Worm (Caenorhabditis elegans) whole organism, L1 larva: ENCODE results near the gene klp-13.

Experiments used
- C04F5.9 ChIP-seq: sonication (generic microtip); optimal IDR thresholded peaks from 2 replicates; lab custom pipeline; 2016; ENCODE audit warnings: missing genetic modification characterization, missing compliant biosample characterization
- C34B4.2 ChIP-seq: sonication (generic microtip); optimal IDR thresholded peaks from 2 replicates; lab custom pipeline; 2017; ENCODE audit warnings: mild to moderate bottlenecking, missing genetic modification characterization, missing compliant biosample characterization
- F16B12.6 ChIP-seq: fragments of 150-350 bp; optimal IDR thresholded peaks from 2 replicates; lab custom pipeline; 2014; ENCODE audit warnings: missing biosample characterization, missing genetic modification characterization
- Y116A8C.19 ChIP-seq: sonication (generic microtip); optimal IDR thresholded peaks from 2 replicates; lab custom pipeline; 2016; ENCODE audit warnings: missing compliant biosample characterization, missing genetic modification characterization, borderline replicate concordance
- alr-1 ChIP-seq: fragments of 200-800 bp; sonication (Bioruptor generic); optimal IDR thresholded peaks from 2 replicates; lab custom pipeline; 2018; ENCODE audit warnings: borderline replicate concordance, mild to moderate bottlenecking, missing genetic modification characterization, missing compliant biosample characterization
- aly-2 ChIP-seq: fragments of 150-350 bp; optimal IDR thresholded peaks from 2 replicates; lab custom pipeline; 2014; ENCODE audit warnings: missing biosample characterization, missing genetic modification characterization
- ceh-63 ChIP-seq: fragments of 200-800 bp; sonication (Bioruptor generic); optimal IDR thresholded peaks from 2 replicates; lab custom pipeline; 2018; ENCODE audit warnings: mild to moderate bottlenecking, missing genetic modification characterization, missing compliant biosample characterization
- ceh-82 ChIP-seq, 3 experiments: fragments of 150-350 bp in 1 of 3; sonication (generic microtip) in 2 of 3; optimal IDR thresholded peaks; 2 replicates each; lab custom pipeline; 2014 to 2017; ENCODE audit warnings: missing biosample characterization in 3 of 3, missing genetic modification characterization in 3 of 3
- ceh-88 ChIP-seq: fragments of 200-800 bp; sonication (Bioruptor generic); IDR thresholded peaks from 2 replicates; pipeline ENCODE4 v1.3.6; 2022; ENCODE audit warnings: missing genetic modification characterization, missing compliant biosample characterization
- ceh-90 ChIP-seq: sonication (generic microtip); optimal IDR thresholded peaks from 2 replicates; lab custom pipeline; 2016; ENCODE audit warnings: missing genetic modification characterization, missing compliant biosample characterization
- ces-1 ChIP-seq: fragments of 150-350 bp; optimal IDR thresholded peaks from 2 replicates; lab custom pipeline; 2014; ENCODE audit warnings: missing biosample characterization, missing genetic modification reagents, missing genetic modification characterization
- dpl-1 ChIP-seq, 3 experiments: fragments of 150-350 bp in 2 of 3; sonication (generic microtip) in 1 of 3; optimal IDR thresholded peaks; 2 replicates each; lab custom pipeline; 2014 to 2017; ENCODE audit warnings: missing biosample characterization in 3 of 3, missing genetic modification characterization in 3 of 3, missing genetic modification reagents in 3 of 3
- dsc-1 ChIP-seq: sonication (generic microtip); optimal IDR thresholded peaks from 2 replicates; lab custom pipeline; 2016; ENCODE audit warnings: mild to moderate bottlenecking, missing genetic modification characterization, missing compliant biosample characterization
- egl-13 ChIP-seq: sonication (generic microtip); optimal IDR thresholded peaks from 2 replicates; lab custom pipeline; 2016; ENCODE audit warnings: missing genotype, missing genetic modification reagents, missing genetic modification characterization, missing compliant biosample characterization
- elt-2 ChIP-seq: sonication (generic microtip); optimal IDR thresholded peaks from 2 replicates; lab custom pipeline; 2016; ENCODE audit warnings: missing genetic modification characterization, mild to moderate bottlenecking, inconsistent platforms, missing compliant biosample characterization, missing genetic modification reagents
- ets-5 ChIP-seq: fragments of 200-800 bp; sonication (Bioruptor generic); IDR thresholded peaks from 2 replicates; pipeline ENCODE4 v1.3.6; 2022; ENCODE audit warnings: missing genetic modification characterization, missing compliant biosample characterization
- fkh-10 ChIP-seq: sonication (generic microtip); optimal IDR thresholded peaks from 2 replicates; lab custom pipeline; 2017; ENCODE audit warnings: missing biosample characterization, missing genetic modification reagents, missing genetic modification characterization
- fkh-4 ChIP-seq: sonication (generic microtip); optimal IDR thresholded peaks from 2 replicates; lab custom pipeline; 2016; ENCODE audit warnings: missing compliant biosample characterization, missing genetic modification characterization, borderline replicate concordance
- hlh-17 ChIP-seq: fragments of 200-800 bp; sonication (Bioruptor generic); optimal IDR thresholded peaks from 2 replicates; lab custom pipeline; 2018; ENCODE audit warnings: missing genetic modification characterization, mild to moderate bottlenecking, missing compliant biosample characterization, moderate library complexity, borderline replicate concordance
- hlh-4 ChIP-seq: sonication (generic microtip); optimal IDR thresholded peaks from 2 replicates; lab custom pipeline; 2016; ENCODE audit warnings: mild to moderate bottlenecking, missing genetic modification characterization, missing compliant biosample characterization
- isw-1 ChIP-seq: fragments of 200-800 bp; sonication (Bioruptor generic); IDR thresholded peaks from 2 replicates; pipeline ENCODE4 v1.3.6; 2022; ENCODE audit warnings: missing genetic modification characterization, missing compliant biosample characterization
- jun-1 ChIP-seq: fragments of 150-350 bp; optimal IDR thresholded peaks from 2 replicates; lab custom pipeline; 2014; ENCODE audit warnings: missing biosample characterization, missing genetic modification reagents, missing genetic modification characterization
- lin-14 ChIP-seq: fragments of 200-800 bp; sonication (Bioruptor generic); optimal IDR thresholded peaks from 2 replicates; lab custom pipeline; 2018; ENCODE audit warnings: mild to moderate bottlenecking, missing genetic modification characterization, moderate library complexity, missing compliant biosample characterization
- lin-39 ChIP-seq: fragments of 150-350 bp; optimal IDR thresholded peaks from 2 replicates; lab custom pipeline; 2014; ENCODE audit warnings: missing biosample characterization, missing genetic modification reagents, missing genetic modification characterization
- lir-3 ChIP-seq: sonication (generic microtip); optimal IDR thresholded peaks from 2 replicates; lab custom pipeline; 2016; ENCODE audit warnings: mild to moderate bottlenecking, missing genetic modification characterization, moderate library complexity, missing compliant biosample characterization; ENCODE audit not compliant: poor library complexity
- mdl-1 ChIP-seq, 2 experiments: fragments of 150-350 bp; optimal IDR thresholded peaks; 2 replicates each; lab custom pipeline; 2014 to 2017; ENCODE audit warnings: missing biosample characterization in 2 of 2, missing genetic modification characterization in 2 of 2, inconsistent platforms in 1 of 2
- mep-1 ChIP-seq: fragments of 150-350 bp; optimal IDR thresholded peaks from 2 replicates; lab custom pipeline; 2014; ENCODE audit warnings: missing biosample characterization, missing genetic modification characterization
- nhr-11 ChIP-seq: fragments of 150-350 bp; optimal IDR thresholded peaks from 2 replicates; lab custom pipeline; 2014; ENCODE audit warnings: missing biosample characterization, missing genetic modification characterization
- nhr-12 ChIP-seq: sonication (generic microtip); optimal IDR thresholded peaks from 2 replicates; lab custom pipeline; 2017; ENCODE audit warnings: missing biosample characterization, missing genetic modification characterization
- nhr-19 ChIP-seq: fragments of 200-800 bp; sonication (Bioruptor generic); conservative IDR thresholded peaks from 2 replicates; pipeline ENCODE4 v1.3.6; 2022; ENCODE audit warnings: missing genetic modification characterization, missing compliant biosample characterization
- nhr-237 ChIP-seq: fragments of 150-350 bp; optimal IDR thresholded peaks from 2 replicates; lab custom pipeline; 2014; ENCODE audit warnings: missing biosample characterization, missing genetic modification characterization
- nhr-28 ChIP-seq: fragments of 150-350 bp; optimal IDR thresholded peaks from 2 replicates; lab custom pipeline; 2014; ENCODE audit warnings: missing biosample characterization, missing genetic modification characterization
- nhr-47 ChIP-seq: sonication (generic microtip); optimal IDR thresholded peaks from 2 replicates; lab custom pipeline; 2016; ENCODE audit warnings: mild to moderate bottlenecking, missing genetic modification characterization, moderate library complexity, missing compliant biosample characterization
- nhr-71 ChIP-seq: sonication (generic microtip); optimal IDR thresholded peaks from 2 replicates; lab custom pipeline; 2016; ENCODE audit warnings: mild to moderate bottlenecking, missing genetic modification characterization, moderate library complexity, missing compliant biosample characterization
- nhr-77 ChIP-seq: fragments of 150-350 bp; optimal IDR thresholded peaks from 2 replicates; lab custom pipeline; 2014; ENCODE audit warnings: missing biosample characterization, missing genetic modification characterization
- nhr-84 ChIP-seq: sonication (generic microtip); optimal IDR thresholded peaks from 2 replicates; lab custom pipeline; 2017; ENCODE audit warnings: missing biosample characterization, missing genetic modification characterization
- nhr-85 ChIP-seq: sonication (generic microtip); peaks from one replicate; lab custom pipeline; 2016; ENCODE audit warnings: missing genetic modification characterization, inconsistent platforms, missing compliant biosample characterization
- pax-3 ChIP-seq: fragments of 200-800 bp; sonication (Bioruptor generic); optimal IDR thresholded peaks from 2 replicates; lab custom pipeline; 2018; ENCODE audit warnings: mild to moderate bottlenecking, missing genetic modification characterization, moderate library complexity, missing compliant biosample characterization
- skn-1 ChIP-seq: fragments of 150-350 bp; optimal IDR thresholded peaks from 2 replicates; lab custom pipeline; 2014; ENCODE audit warnings: missing biosample characterization, missing genetic modification characterization
- sox-4 ChIP-seq: sonication (generic microtip); optimal IDR thresholded peaks from 2 replicates; lab custom pipeline; 2016; ENCODE audit warnings: missing genetic modification characterization, missing compliant biosample characterization
- sptf-1 ChIP-seq: fragments of 150-350 bp; optimal IDR thresholded peaks from 2 replicates; lab custom pipeline; 2014; ENCODE audit warnings: missing biosample characterization, missing genetic modification characterization
- sup-37 ChIP-seq: fragments of 200-800 bp; sonication (Bioruptor generic); optimal IDR thresholded peaks from 2 replicates; lab custom pipeline; 2018; ENCODE audit warnings: mild to moderate bottlenecking, missing genetic modification characterization, missing compliant biosample characterization
- swsn-7 ChIP-seq: sonication (generic microtip); optimal IDR thresholded peaks from 2 replicates; lab custom pipeline; 2016; ENCODE audit warnings: missing genetic modification characterization, missing compliant biosample characterization
- tbx-2 ChIP-seq: sonication (generic microtip); optimal IDR thresholded peaks from 2 replicates; lab custom pipeline; 2016; ENCODE audit warnings: missing genetic modification characterization, missing compliant biosample characterization
- unc-130 ChIP-seq: fragments of 150-350 bp; optimal IDR thresholded peaks from 2 replicates; lab custom pipeline; 2017; ENCODE audit warnings: missing biosample characterization, missing genetic modification characterization, inconsistent platforms
- unc-86 ChIP-seq: sonication (generic microtip); optimal IDR thresholded peaks from 2 replicates; lab custom pipeline; 2016; ENCODE audit warnings: missing genetic modification characterization, missing compliant biosample characterization
- vab-15 ChIP-seq: sonication (generic microtip); optimal IDR thresholded peaks from 2 replicates; lab custom pipeline; 2017; ENCODE audit warnings: missing genotype, mild to moderate bottlenecking, missing genetic modification characterization, missing compliant biosample characterization
- xbp-1 ChIP-seq: sonication (generic microtip); optimal IDR thresholded peaks from 2 replicates; lab custom pipeline; 2016; ENCODE audit warnings: missing genetic modification characterization, missing compliant biosample characterization
- zag-1 ChIP-seq: fragments of 150-350 bp; optimal IDR thresholded peaks from 2 replicates; lab custom pipeline; 2014; ENCODE audit warnings: missing biosample characterization, missing genetic modification characterization
- zip-4 ChIP-seq: fragments of 200-800 bp; sonication (Bioruptor generic); optimal IDR thresholded peaks from 2 replicates; lab custom pipeline; 2018; ENCODE audit warnings: mild to moderate bottlenecking, missing genetic modification characterization, moderate library complexity, missing compliant biosample characterization
- ztf-11 ChIP-seq, 2 experiments: sonication (generic microtip); optimal IDR thresholded peaks; 2 replicates each; lab custom pipeline; 2016 to 2017; ENCODE audit warnings: missing genetic modification characterization in 2 of 2, missing biosample characterization in 1 of 2, missing compliant biosample characterization in 1 of 2

The klp-13 gene

DNA sequence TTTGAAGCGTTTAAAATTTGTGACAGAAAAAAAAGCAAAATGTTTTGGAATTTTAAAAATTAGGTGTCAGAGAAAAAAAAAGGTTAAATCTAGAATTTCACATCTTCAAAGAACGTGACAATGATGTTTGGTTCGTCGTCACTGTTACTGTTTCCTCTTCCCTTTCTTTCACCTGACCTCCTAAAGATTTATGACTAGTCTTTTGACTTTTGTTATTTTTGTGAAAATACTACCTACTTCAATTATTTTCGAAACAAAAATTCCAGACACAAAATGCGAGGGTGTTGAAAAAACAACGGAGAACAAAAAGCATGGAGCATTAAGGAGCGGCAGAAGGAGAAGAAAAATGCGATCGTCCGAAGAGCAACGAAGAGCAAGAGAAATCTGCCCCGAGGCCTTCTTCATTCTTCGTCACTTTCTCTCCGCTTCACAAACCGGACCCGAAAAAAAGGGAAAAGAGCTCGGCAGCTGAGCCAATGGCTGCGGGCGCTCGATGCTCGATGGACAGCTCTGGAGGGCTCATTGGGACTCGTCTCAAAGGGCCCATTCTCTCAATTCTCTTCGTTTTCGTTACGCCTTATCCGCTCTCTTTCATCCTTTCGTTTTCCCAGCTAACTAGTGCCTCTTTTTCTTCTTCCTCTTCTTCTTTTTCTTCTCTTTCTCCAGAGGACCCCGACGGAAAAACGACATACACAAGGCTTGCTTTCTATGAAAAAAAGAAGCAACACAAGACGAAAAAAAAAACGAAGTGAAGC lies 8.4 kb upstream of the klp-13 start:
- TF ChIP-seq dsc-1 = peak; percentile 49
- no peak for TF ChIP-seq Y116A8C.19 (tag; lab: Kevin White, UChicago)
- no peak for TF ChIP-seq pax-3 (tag; lab: Kevin White, UChicago)
- TF ChIP-seq xbp-1 (tag; lab: Kevin White, UChicago) = peak; percentile 22
- no peak for TF ChIP-seq ceh-88 (GFP tag; lab: Robert Waterston, UW)
- peak; percentile 53 for TF ChIP-seq nhr-71
- no peak for TF ChIP-seq sptf-1 (tag; lab: Kevin White, UChicago)
- TF ChIP-seq hlh-4 (tag; lab: Kevin White, UChicago) = no peak
- TF ChIP-seq ceh-82 (tag; optimal IDR thresholded peaks at IDR 0.05; lab: Kevin White, UChicago) = peak in 1 of 3 experiments; percentile 44
- TF ChIP-seq swsn-7 (tag; lab: Kevin White, UChicago) = peak; percentile 8
- TF ChIP-seq F16B12.6 (tag; lab: Kevin White, UChicago) = no peak
- peak; percentile 57 for TF ChIP-seq nhr-47 (tag; lab: Kevin White, UChicago)
- no peak for TF ChIP-seq ztf-11 (tag; optimal IDR thresholded peaks at IDR 0.05; lab: Kevin White, UChicago)
- TF ChIP-seq alr-1 (tag; lab: Kevin White, UChicago) = no peak
- TF ChIP-seq C04F5.9 = no peak
- TF ChIP-seq aly-2 (tag; lab: Kevin White, UChicago) = no peak
- TF ChIP-seq ceh-63 (GFP tag; lab: Kevin White, UChicago) = no peak
- TF ChIP-seq hlh-17 = no peak
- TF ChIP-seq nhr-237 (tag; lab: Kevin White, UChicago) = no peak
- no peak for TF ChIP-seq dpl-1 (GFP tag; optimal IDR thresholded peaks at IDR 0.05; lab: Kevin White, UChicago)
- no peak for TF ChIP-seq sox-4 (tag; lab: Kevin White, UChicago)
- no peak for TF ChIP-seq nhr-12 (tag; lab: Kevin White, UChicago)
- TF ChIP-seq unc-130 = no peak
- TF ChIP-seq isw-1 (GFP tag; lab: Robert Waterston, UW) = peak; percentile 34
- no peak for TF ChIP-seq zag-1
- TF ChIP-seq zip-4 (GFP tag; lab: Kevin White, UChicago) = no peak
- no peak for TF ChIP-seq vab-15 (tag; lab: Kevin White, UChicago)
- no peak for TF ChIP-seq skn-1 (tag; lab: Kevin White, UChicago)
- no peak for TF ChIP-seq fkh-4 (tag; lab: Kevin White, UChicago)
- TF ChIP-seq ceh-90 = no peak
- TF ChIP-seq nhr-77 (tag; lab: Kevin White, UChicago) = no peak
- TF ChIP-seq egl-13 (tag; lab: Kevin White, UChicago) = peak; percentile 34
- no peak for TF ChIP-seq nhr-19 (GFP tag; lab: Robert Waterston, UW)
- TF ChIP-seq jun-1 (tag; lab: Kevin White, UChicago) = no peak
- no peak for TF ChIP-seq ces-1 (GFP tag; lab: Kevin White, UChicago)
- no peak for TF ChIP-seq lin-39 (tag; lab: Kevin White, UChicago)
- peak; percentile 21 for TF ChIP-seq unc-86 (tag; lab: Kevin White, UChicago)
- TF ChIP-seq mdl-1 (tag; optimal IDR thresholded peaks at IDR 0.05; lab: Kevin White, UChicago) = no peak
- no peak for TF ChIP-seq C34B4.2 (tag; lab: Kevin White, UChicago)
- TF ChIP-seq lin-14 (GFP tag; lab: Kevin White, UChicago) = peak; percentile 83
- TF ChIP-seq nhr-85 (tag; lab: Kevin White, UChicago) = peak; percentile 74
- TF ChIP-seq fkh-10 (GFP tag; lab: Kevin White, UChicago) = peak; percentile 63
- no peak for TF ChIP-seq nhr-84 (tag; lab: Kevin White, UChicago)
- peak; percentile 36 for TF ChIP-seq tbx-2 (tag; lab: Kevin White, UChicago)
- TF ChIP-seq sup-37 (GFP tag; lab: Kevin White, UChicago) = no peak
- TF ChIP-seq mep-1 = no peak
- TF ChIP-seq lir-3 = no peak
- TF ChIP-seq ets-5 (GFP tag; lab: Robert Waterston, UW) = no peak
- TF ChIP-seq nhr-11 (tag; lab: Kevin White, UChicago) = no peak
- TF ChIP-seq elt-2 = no peak
- no peak for TF ChIP-seq nhr-28 (tag; lab: Kevin White, UChicago)
